Fruit fly (Drosophila melanogaster) whole organism, embryonic: ENCODE measurements around the gene TwdlC.

ENCODE experiments used
- Asciz ChIP-seq: fragments of 200-800 bp; sonication (Bioruptor generic); optimal IDR thresholded peaks from 2 replicates; lab custom pipeline; 2017; ENCODE audit warnings: missing biosample characterization, mild to moderate bottlenecking, missing genetic modification characterization, missing genetic modification reagents
- Bgb ChIP-seq: fragments of 200-800 bp; sonication (Bioruptor generic); IDR thresholded peaks from 2 replicates; pipeline ENCODE4 v1.3.6; 2022; ENCODE audit warnings: missing biosample characterization, missing genetic modification characterization; ENCODE audit not compliant: partially characterized antibody
- BtbVII ChIP-seq: fragments of 200-800 bp; sonication (Bioruptor generic); optimal IDR thresholded peaks from 3 replicates; lab custom pipeline; 2017; ENCODE audit warnings: missing biosample characterization, mild to moderate bottlenecking, missing genetic modification characterization
- CG10366 ChIP-seq: fragments of 200-800 bp; sonication (Bioruptor generic); IDR thresholded peaks from 2 replicates; pipeline ENCODE4 v1.3.6; 2022; ENCODE audit warnings: missing biosample characterization, missing genetic modification characterization
- CG11085 ChIP-seq: fragments of 200-800 bp; sonication (Bioruptor generic); IDR thresholded peaks from 2 replicates; pipeline ENCODE4 v1.3.6; 2022; ENCODE audit warnings: missing biosample characterization, missing genetic modification characterization
- CG13296 ChIP-seq: fragments of 200-800 bp; sonication (Bioruptor generic); optimal IDR thresholded peaks from 3 replicates; lab custom pipeline; 2018; ENCODE audit warnings: missing biosample characterization, mild to moderate bottlenecking, missing genetic modification characterization
- CG14965 ChIP-seq: fragments of 200-800 bp; sonication (Bioruptor generic); optimal IDR thresholded peaks from 2 replicates; lab custom pipeline; 2016; ENCODE audit warnings: missing biosample characterization, missing genetic modification characterization, borderline replicate concordance
- CG1603 ChIP-seq: fragments of 200-800 bp; sonication (Bioruptor generic); optimal IDR thresholded peaks from 2 replicates; lab custom pipeline; 2019; ENCODE audit warnings: missing biosample characterization, mild to moderate bottlenecking, missing genetic modification characterization, moderate library complexity
- CG17359 ChIP-seq: fragments of 200-800 bp; sonication (Bioruptor generic); optimal IDR thresholded peaks from 3 replicates; lab custom pipeline; 2018; ENCODE audit warnings: missing biosample characterization, mild to moderate bottlenecking, missing genetic modification characterization, moderate library complexity
- CG17361 ChIP-seq: fragments of 200-800 bp; sonication (Bioruptor generic); IDR thresholded peaks from 3 replicates; pipeline ENCODE4 v1.3.6; 2022; ENCODE audit warnings: missing biosample characterization, missing genetic modification characterization
- CG17802 ChIP-seq: fragments of 200-800 bp; sonication (Bioruptor generic); optimal IDR thresholded peaks from 2 replicates; lab custom pipeline; 2018; ENCODE audit warnings: missing biosample characterization, mild to moderate bottlenecking, missing genetic modification characterization, moderate library complexity
- CG18476 ChIP-seq: fragments of 200-800 bp; sonication (Bioruptor generic); optimal IDR thresholded peaks from 2 replicates; lab custom pipeline; 2016; ENCODE audit warnings: missing biosample characterization, mild to moderate bottlenecking, missing genetic modification characterization
- CG2875 ChIP-seq: fragments of 200-800 bp; sonication (Bioruptor generic); optimal IDR thresholded peaks from 2 replicates; lab custom pipeline; 2017; ENCODE audit warnings: missing biosample characterization, mild to moderate bottlenecking, missing genetic modification characterization, missing genetic modification reagents
- CG3281 ChIP-seq: fragments of 200-800 bp; sonication (Bioruptor generic); optimal IDR thresholded peaks from 3 replicates; lab custom pipeline; 2017; ENCODE audit warnings: missing biosample characterization, mild to moderate bottlenecking, missing genetic modification characterization
- CG6683 ChIP-seq: fragments of 200-800 bp; sonication (Bioruptor generic); optimal IDR thresholded peaks from 2 replicates; lab custom pipeline; 2017; ENCODE audit warnings: missing biosample characterization, mild to moderate bottlenecking, missing genetic modification characterization, missing genetic modification reagents
- CG8359 ChIP-seq: fragments of 200-800 bp; sonication (Bioruptor generic); optimal IDR thresholded peaks from 2 replicates; lab custom pipeline; 2017; ENCODE audit warnings: missing biosample characterization, mild to moderate bottlenecking, missing genetic modification characterization, borderline replicate concordance
- CG8765 ChIP-seq: fragments of 200-800 bp; sonication (Bioruptor generic); IDR thresholded peaks from 2 replicates; pipeline ENCODE4 v1.3.6; 2022; ENCODE audit warnings: missing biosample characterization, missing genetic modification characterization
- CG9609 ChIP-seq: fragments of 200-800 bp; sonication (Bioruptor generic); optimal IDR thresholded peaks from 3 replicates; lab custom pipeline; 2016; ENCODE audit warnings: missing biosample characterization, missing genetic modification characterization
- Drgx ChIP-seq: fragments of 200-800 bp; sonication (Bioruptor generic); IDR thresholded peaks from 2 replicates; pipeline ENCODE4 v1.3.6; 2022; ENCODE audit warnings: missing biosample characterization, missing genetic modification characterization
- GATAe ChIP-seq: fragments of 200-800 bp; sonication (Bioruptor generic); conservative IDR thresholded peaks from 2 replicates; pipeline ENCODE4 v1.3.6; 2022; ENCODE audit warnings: missing biosample characterization, missing genetic modification characterization
- Hr78 ChIP-seq, 2 experiments: fragments of 200-800 bp in 1 of 2; fragments of >200 bp in 1 of 2; sonication (Bioruptor generic) in 1 of 2; optimal IDR thresholded peaks; 2 replicates each; lab custom pipeline; 2017 to 2019; ENCODE audit warnings: missing biosample characterization in 2 of 2, missing genetic modification characterization in 2 of 2, mild to moderate bottlenecking in 1 of 2, moderate library complexity in 1 of 2
- Lhr ChIP-seq: fragments of 200-800 bp; sonication (Bioruptor generic); optimal IDR thresholded peaks from 3 replicates; lab custom pipeline; 2017; ENCODE audit warnings: mild to moderate bottlenecking, missing biosample characterization, missing genetic modification reagents, missing genetic modification characterization
- Med ChIP-seq: fragments of 200-800 bp; sonication (Bioruptor generic); peaks from one replicate; lab custom pipeline; 2016; ENCODE audit warnings: missing biosample characterization, missing genetic modification characterization, mild to moderate bottlenecking, inconsistent platforms, moderate library complexity
- Sry-δ ChIP-seq: fragments of 200-800 bp; sonication (Bioruptor generic); optimal IDR thresholded peaks from 2 replicates; lab custom pipeline; 2016; ENCODE audit warnings: missing biosample characterization, missing genetic modification characterization
- Stat92E ChIP-seq, 3 experiments: fragments of >200 bp in 2 of 3; fragments of 200-800 bp in 1 of 3; sonication (Bioruptor generic) in 1 of 3; optimal IDR thresholded peaks; 2 replicates each; lab custom pipeline; 2017 to 2019; ENCODE audit warnings: missing biosample characterization in 3 of 3, missing genetic modification characterization in 3 of 3, mild to moderate bottlenecking in 1 of 3, moderate library complexity in 1 of 3
- TFAM ChIP-seq: fragments of 200-800 bp; sonication (Bioruptor generic); optimal IDR thresholded peaks from 2 replicates; lab custom pipeline; 2017; ENCODE audit warnings: missing biosample characterization, missing genetic modification characterization, inconsistent platforms
- br ChIP-seq: fragments of >200 bp; optimal IDR thresholded peaks from 2 replicates; lab custom pipeline; 2017
- croc ChIP-seq: fragments of 200-800 bp; sonication (Bioruptor generic); conservative IDR thresholded peaks from 3 replicates; pipeline ENCODE4 v1.3.6; 2022; ENCODE audit warnings: missing biosample characterization, missing genetic modification characterization
- h ChIP-seq: fragments of >200 bp; optimal IDR thresholded peaks from 2 replicates; lab custom pipeline; 2017
- hkb ChIP-seq, 2 experiments: fragments of 200-800 bp in 1 of 2; fragments of >200 bp in 1 of 2; sonication (Bioruptor generic) in 1 of 2; IDR thresholded peaks in 1 of 2; optimal IDR thresholded peaks in 1 of 2; 2 replicates each; pipeline versions ENCODE4 v1.3.6 to Lab custom; 2017 to 2022; ENCODE audit warnings: missing biosample characterization in 1 of 2, missing genetic modification characterization in 1 of 2
- jing ChIP-seq: fragments of 200-800 bp; sonication (Bioruptor generic); optimal IDR thresholded peaks from 2 replicates; lab custom pipeline; 2018; ENCODE audit warnings: missing biosample characterization, mild to moderate bottlenecking, missing genetic modification characterization
- ken ChIP-seq: fragments of 200-800 bp; sonication (Bioruptor generic); IDR thresholded peaks from 3 replicates; pipeline ENCODE4 v1.3.6; 2022; ENCODE audit warnings: missing biosample characterization, missing genetic modification characterization
- lov ChIP-seq, 2 experiments: fragments of 200-800 bp in 1 of 2; fragments of >200 bp in 1 of 2; sonication (Bioruptor generic) in 1 of 2; IDR thresholded peaks in 1 of 2; optimal IDR thresholded peaks in 1 of 2; 2 replicates in 1 of 2; 3 replicates in 1 of 2; pipeline versions ENCODE4 v1.3.6 to Lab custom; 2017 to 2022; ENCODE audit warnings: missing biosample characterization in 1 of 2, missing genetic modification characterization in 1 of 2
- mam ChIP-seq: fragments of 200-800 bp; sonication (Bioruptor generic); optimal IDR thresholded peaks from 3 replicates; lab custom pipeline; 2016; ENCODE audit warnings: missing biosample characterization, missing genetic modification characterization
- nau ChIP-seq: fragments of 200-800 bp; sonication (Bioruptor generic); optimal IDR thresholded peaks from 3 replicates; lab custom pipeline; 2017; ENCODE audit warnings: missing biosample characterization, mild to moderate bottlenecking, missing genetic modification characterization, missing genetic modification reagents
- pb ChIP-seq: fragments of 200-800 bp; sonication (Bioruptor generic); optimal IDR thresholded peaks from 3 replicates; lab custom pipeline; 2016; ENCODE audit warnings: missing biosample characterization, missing genetic modification characterization
- ranshi ChIP-seq: fragments of 200-800 bp; sonication (Bioruptor generic); IDR thresholded peaks from 2 replicates; pipeline ENCODE4 v1.3.6; 2022; ENCODE audit warnings: missing biosample characterization, missing genetic modification characterization
- sens ChIP-seq: fragments of 200-800 bp; sonication (Bioruptor generic); peaks from one replicate; lab custom pipeline; 2016; ENCODE audit warnings: missing biosample characterization, missing genetic modification characterization
- sens-2 ChIP-seq: fragments of 200-800 bp; sonication (Bioruptor generic); IDR thresholded peaks from 2 replicates; pipeline ENCODE4 v1.3.6; 2022; ENCODE audit warnings: missing biosample characterization, missing genetic modification characterization
- seq ChIP-seq: fragments of 200-800 bp; sonication (Bioruptor generic); IDR thresholded peaks from 2 replicates; pipeline ENCODE4 v1.3.6; 2022; ENCODE audit warnings: missing biosample characterization, missing genetic modification characterization
- sisA ChIP-seq: fragments of 200-800 bp; sonication (Bioruptor generic); IDR thresholded peaks from 2 replicates; pipeline ENCODE4 v1.3.6; 2022; ENCODE audit warnings: missing biosample characterization, missing genetic modification characterization
- slbo ChIP-seq: fragments of 200-800 bp; sonication (Bioruptor generic); IDR thresholded peaks from 2 replicates; pipeline ENCODE4 v1.3.6; 2022; ENCODE audit warnings: missing biosample characterization, missing genetic modification characterization
- slp2 ChIP-seq: fragments of 200-800 bp; sonication (Bioruptor generic); optimal IDR thresholded peaks from 2 replicates; lab custom pipeline; 2016; ENCODE audit warnings: missing biosample characterization, missing genetic modification characterization
- so ChIP-seq: fragments of 200-800 bp; sonication (Bioruptor generic); IDR thresholded peaks from 3 replicates; pipeline ENCODE4 v1.3.6; 2022; ENCODE audit warnings: missing biosample characterization, missing genetic modification characterization
- sqz ChIP-seq: fragments of 200-800 bp; sonication (Bioruptor generic); optimal IDR thresholded peaks from 3 replicates; lab custom pipeline; 2018; ENCODE audit warnings: missing biosample characterization, mild to moderate bottlenecking, missing genetic modification characterization
- stwl ChIP-seq: fragments of 200-800 bp; sonication (Bioruptor generic); optimal IDR thresholded peaks from 3 replicates; lab custom pipeline; 2018; ENCODE audit warnings: missing biosample characterization, mild to moderate bottlenecking, missing genetic modification characterization, moderate library complexity
- tap ChIP-seq: fragments of 200-800 bp; optimal IDR thresholded peaks from 3 replicates; lab custom pipeline; 2019; ENCODE audit warnings: missing biosample characterization, mild to moderate bottlenecking, missing genetic modification characterization, moderate library complexity
- vvl ChIP-seq: fragments of 200-800 bp; sonication (Bioruptor generic); IDR thresholded peaks from 2 replicates; pipeline ENCODE4 v1.3.6; 2022; ENCODE audit warnings: missing biosample characterization, missing genetic modification characterization
- yki ChIP-seq: fragments of >200 bp; optimal IDR thresholded peaks from 3 replicates; lab custom pipeline; 2018

Gene TwdlC

DNA sequence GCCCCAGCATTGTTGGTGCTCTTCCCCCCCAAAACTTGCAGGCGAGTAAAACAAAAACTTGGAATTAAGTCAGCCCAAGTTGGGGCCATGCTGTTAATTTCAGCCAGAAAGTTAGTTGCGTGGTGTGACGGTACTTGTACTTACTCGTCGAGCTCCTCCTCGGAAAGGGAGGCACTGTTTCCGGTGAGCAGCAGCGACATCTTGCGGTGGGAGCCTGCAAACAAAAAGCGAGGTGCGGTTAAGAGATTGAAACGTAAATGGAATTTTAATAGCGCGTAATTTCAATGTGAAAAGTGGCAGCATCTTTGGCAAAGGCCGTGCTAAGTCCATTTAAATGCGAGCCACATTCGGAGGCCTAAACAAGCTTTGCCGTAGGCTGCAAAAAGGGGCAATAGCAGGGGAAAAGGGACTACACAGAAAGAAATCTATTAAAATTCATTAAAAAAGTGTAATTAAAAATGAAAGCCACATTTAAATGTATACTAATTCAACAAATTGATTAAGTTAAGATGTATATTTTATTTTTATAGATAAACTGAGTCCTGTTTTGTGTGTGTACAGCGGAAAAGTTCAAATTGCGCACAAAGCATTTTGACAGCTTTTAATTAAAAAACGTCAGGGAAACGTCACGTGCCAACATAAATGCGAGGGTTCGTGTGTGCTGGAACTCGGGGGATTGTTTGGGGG, 38.1 kb upstream of the TwdlC start (continued):
- TF ChIP-seq CG10366, result no peak
- TF ChIP-seq hkb (optimal IDR thresholded peaks at IDR 0.05; lab: Kevin White, UChicago), result peak; percentile 25
- no peak for TF ChIP-seq hkb (GFP tag; IDR thresholded peaks at IDR 0.05; lab: Robert Waterston, UW)
- no peak for TF ChIP-seq CG11085 (GFP tag; lab: Robert Waterston, UW)
- TF ChIP-seq nau (GFP tag; lab: Kevin White, UChicago), result no peak
- peak; percentile 25 for TF ChIP-seq CG9609
- peak; percentile 7 for TF ChIP-seq BtbVII
- no peak for TF ChIP-seq ranshi (GFP tag; lab: Robert Waterston, UW)
- TF ChIP-seq CG14965, result peak; percentile 73
- TF ChIP-seq vvl (GFP tag; lab: Robert Waterston, UW), result peak; percentile 29; the same call in 1 of the 2 replicates
- no peak for TF ChIP-seq croc
- TF ChIP-seq TFAM (GFP tag; lab: Kevin White, UChicago), result no peak
- peak; percentile 8 for TF ChIP-seq Lhr (GFP tag; lab: Kevin White, UChicago)
- peak; percentile 2 for TF ChIP-seq CG17359 (tag; lab: Kevin White, UChicago)
- no peak for TF ChIP-seq Asciz (GFP tag; lab: Kevin White, UChicago)
- peak; percentile 10; the same call in 1 of the 2 replicates for TF ChIP-seq CG8765 (GFP tag; lab: Robert Waterston, UW)
- no peak for TF ChIP-seq so (GFP tag; lab: Robert Waterston, UW)
- 0 out of 2 replicates have a peak, but pooled peaks have one; percentile 16 for TF ChIP-seq sisA (GFP tag; lab: Robert Waterston, UW)
- TF ChIP-seq tap (tag; lab: Kevin White, UChicago), result no peak
- TF ChIP-seq lov (optimal IDR thresholded peaks at IDR 0.05; lab: Kevin White, UChicago), result no peak
- TF ChIP-seq lov (GFP tag; IDR thresholded peaks at IDR 0.05; lab: Robert Waterston, UW), result 0 out of 3 replicates have a peak, but pooled peaks have one; percentile 38
- peak; percentile 69 for TF ChIP-seq Med
- no peak for TF ChIP-seq ken (GFP tag; lab: Robert Waterston, UW)
- no peak for TF ChIP-seq stwl (tag; lab: Kevin White, UChicago)
- no peak for TF ChIP-seq Stat92E (GFP tag; optimal IDR thresholded peaks at IDR 0.05; lab: Kevin White, UChicago)
- peak; percentile 20; the same call in 1 of the 2 replicates for TF ChIP-seq Bgb (GFP tag; lab: Robert Waterston, UW)
- no peak for TF ChIP-seq CG3281 (GFP tag; lab: Kevin White, UChicago)
- 0 out of 2 replicates have a peak, but pooled peaks have one; percentile 20 for TF ChIP-seq seq
- no peak for TF ChIP-seq CG2875 (GFP tag; lab: Kevin White, UChicago)
- no peak for TF ChIP-seq Sry-δ (GFP tag; lab: Kevin White, UChicago)
- TF ChIP-seq Drgx (GFP tag; lab: Robert Waterston, UW), result no peak
- peak; percentile 35; the same call in 1 of the 2 replicates for TF ChIP-seq slbo (GFP tag; lab: Robert Waterston, UW)
- peak; percentile 3 for TF ChIP-seq CG1603 (tag; lab: Kevin White, UChicago)
- no peak for TF ChIP-seq yki (lab: Kevin White, UChicago)
- TF ChIP-seq jing (GFP tag; lab: Kevin White, UChicago), result no peak
- peak; percentile 67 for TF ChIP-seq CG18476 (GFP tag; lab: Kevin White, UChicago)
- no peak for TF ChIP-seq CG8359 (GFP tag; lab: Kevin White, UChicago)
- TF ChIP-seq pb (GFP tag; lab: Kevin White, UChicago), result peak; percentile 25
- no peak for TF ChIP-seq h (lab: Kevin White, UChicago)
- TF ChIP-seq sqz (GFP tag; lab: Kevin White, UChicago), result peak; percentile 12
- TF ChIP-seq CG17361, result 0 out of 3 replicates have a peak, but pooled peaks have one; percentile 18
- no peak for TF ChIP-seq Hr78 (GFP tag; optimal IDR thresholded peaks at IDR 0.05; lab: Kevin White, UChicago)
- TF ChIP-seq GATAe (GFP tag; lab: Robert Waterston, UW), result no peak
- no peak for TF ChIP-seq CG6683 (GFP tag; lab: Kevin White, UChicago)
- no peak for TF ChIP-seq mam (GFP tag; lab: Kevin White, UChicago)
- no peak for TF ChIP-seq slp2 (GFP tag; lab: Kevin White, UChicago)
- no peak for TF ChIP-seq br (lab: Kevin White, UChicago)
- no peak for TF ChIP-seq sens-2 (GFP tag; lab: Robert Waterston, UW)
- peak; percentile 10 for TF ChIP-seq CG17802 (tag; lab: Kevin White, UChicago)
- TF ChIP-seq CG13296 (GFP tag; lab: Kevin White, UChicago), result no peak
- peak; percentile 62 for TF ChIP-seq sens (GFP tag; lab: Kevin White, UChicago)
